Worm (Caenorhabditis elegans): ENCODE results near the gene ugtp-1.

ce11 chrIII:8785426-8785825, 34.9 kb upstream of the ugtp-1 start:
- no peak for TF ChIP-seq B0310.2 (tag; optimal IDR thresholded peaks at IDR 0.05)
- no peak for TF ChIP-seq pes-1 (GFP tag; IDR thresholded peaks at IDR 0.05)
- TF ChIP-seq tbx-11 (GFP tag; IDR thresholded peaks at IDR 0.05) = no peak
- TF ChIP-seq ama-1 (optimal IDR thresholded peaks at IDR 0.05) = no peak
- TF ChIP-seq flt-1 (GFP tag; IDR thresholded peaks at IDR 0.05) = no peak
- no peak for TF ChIP-seq ets-7 (tag; optimal IDR thresholded peaks at IDR 0.05)
- no peak for TF ChIP-seq ceh-13 (GFP tag; optimal IDR thresholded peaks at IDR 0.05)
- no peak for TF ChIP-seq scrt-1 (GFP tag; IDR thresholded peaks at IDR 0.05)
- TF ChIP-seq tra-4 (tag; optimal IDR thresholded peaks at IDR 0.05) = no peak
- no peak for TF ChIP-seq F13C5.2 (tag; optimal IDR thresholded peaks at IDR 0.05)
- TF ChIP-seq sea-1 (GFP tag; conservative IDR thresholded peaks at IDR 0.05) = no peak
- TF ChIP-seq tbx-37 (GFP tag; conservative IDR thresholded peaks at IDR 0.05) = no peak
- no peak for TF ChIP-seq aly-1 (tag; optimal IDR thresholded peaks at IDR 0.05)
- no peak for TF ChIP-seq ceh-36 (tag; optimal IDR thresholded peaks at IDR 0.05)

All from whole organism, early embryonic.